Worm (Caenorhabditis elegans) whole organism, young adult: ENCODE data around the gene egrh-1.

Experiments used
- B0019.2 ChIP-seq: fragments of 200-800 bp; sonication (Bioruptor generic); conservative IDR thresholded peaks from 2 replicates; pipeline ENCODE4 v1.3.6; 2022; ENCODE audit warnings: missing genetic modification reagents, missing genetic modification characterization, missing compliant biosample characterization
- B0336.3 ChIP-seq: fragments of 200-800 bp; sonication (Bioruptor generic); IDR thresholded peaks from 2 replicates; pipeline ENCODE4 v1.3.6; 2022; ENCODE audit warnings: missing genetic modification characterization, missing compliant biosample characterization
- D2030.7 ChIP-seq: fragments of 200-800 bp; sonication (Bioruptor generic); IDR thresholded peaks from 2 replicates; pipeline ENCODE4 v1.3.6; 2022; ENCODE audit warnings: missing genetic modification reagents, missing genetic modification characterization, missing compliant biosample characterization
- F23B12.7 ChIP-seq: sonication (generic microtip); optimal IDR thresholded peaks from 2 replicates; lab custom pipeline; 2017; ENCODE audit warnings: missing genetic modification characterization, mild to moderate bottlenecking, missing compliant biosample characterization, antibody characterized with exemption, moderate library complexity; ENCODE audit not compliant: insufficient read depth
- F33H1.4 ChIP-seq: fragments of 200-800 bp; sonication (Bioruptor generic); IDR thresholded peaks from 2 replicates; pipeline ENCODE4 v1.3.6; 2022; ENCODE audit warnings: missing genetic modification reagents, missing genetic modification characterization, missing compliant biosample characterization
- F49E8.2 ChIP-seq: sonication (generic microtip); optimal IDR thresholded peaks from 3 replicates; lab custom pipeline; 2017; ENCODE audit warnings: missing genetic modification characterization, mild to moderate bottlenecking, missing compliant biosample characterization, antibody characterized with exemption, moderate library complexity; ENCODE audit not compliant: insufficient read depth
- F52B5.7 ChIP-seq: sonication (generic microtip); optimal IDR thresholded peaks from 2 replicates; lab custom pipeline; 2016; ENCODE audit warnings: mild to moderate bottlenecking, missing genetic modification characterization, missing compliant biosample characterization
- T26A5.8 ChIP-seq: sonication (generic microtip); optimal IDR thresholded peaks from 2 replicates; lab custom pipeline; 2016; ENCODE audit warnings: missing genetic modification characterization, missing compliant biosample characterization
- Y56A3A.18 ChIP-seq: fragments of 200-800 bp; sonication (Bioruptor generic); IDR thresholded peaks from 2 replicates; pipeline ENCODE4 v1.3.6; 2022; ENCODE audit warnings: missing genetic modification reagents, missing genetic modification characterization, missing compliant biosample characterization
- aptf-2 ChIP-seq: fragments of 200-800 bp; sonication (Bioruptor generic); conservative IDR thresholded peaks from 2 replicates; pipeline ENCODE4 v1.3.6; 2022; ENCODE audit warnings: missing genetic modification reagents, missing genetic modification characterization, missing compliant biosample characterization
- attf-5 ChIP-seq: fragments of 200-800 bp; sonication (Bioruptor generic); optimal IDR thresholded peaks from 2 replicates; lab custom pipeline; 2018; ENCODE audit warnings: mild to moderate bottlenecking, missing genetic modification characterization, missing compliant biosample characterization
- attf-6 ChIP-seq: fragments of 200-800 bp; sonication (Bioruptor generic); IDR thresholded peaks from 2 replicates; pipeline ENCODE4 v1.3.6; 2022; ENCODE audit warnings: missing genetic modification reagents, missing genetic modification characterization, missing compliant biosample characterization
- ccch-3 ChIP-seq: fragments of 200-800 bp; sonication (Bioruptor generic); optimal IDR thresholded peaks from 2 replicates; lab custom pipeline; 2018; ENCODE audit warnings: mild to moderate bottlenecking, missing genetic modification characterization, missing compliant biosample characterization
- ceh-79 ChIP-seq: sonication (generic microtip); optimal IDR thresholded peaks from 2 replicates; lab custom pipeline; 2017; ENCODE audit warnings: mild to moderate bottlenecking, missing genetic modification characterization, missing compliant biosample characterization
- ceh-91 ChIP-seq: fragments of 200-800 bp; sonication (Bioruptor generic); IDR thresholded peaks from 2 replicates; pipeline ENCODE4 v1.3.6; 2022; ENCODE audit warnings: missing genetic modification reagents, missing genetic modification characterization, missing compliant biosample characterization
- die-1 ChIP-seq: sonication (generic microtip); optimal IDR thresholded peaks from 2 replicates; lab custom pipeline; 2016; ENCODE audit warnings: missing genotype, mild to moderate bottlenecking, missing genetic modification characterization, missing compliant biosample characterization
- dpff-1 ChIP-seq: sonication (generic microtip); optimal IDR thresholded peaks from 2 replicates; lab custom pipeline; 2017; ENCODE audit warnings: mild to moderate bottlenecking, missing genetic modification characterization, missing compliant biosample characterization
- efl-1 ChIP-seq: fragments of 150-350 bp; optimal IDR thresholded peaks from 2 replicates; lab custom pipeline; 2014; ENCODE audit warnings: missing biosample characterization, missing genetic modification reagents, missing genetic modification characterization
- egl-44 ChIP-seq: fragments of 200-800 bp; sonication (Bioruptor generic); IDR thresholded peaks from 2 replicates; pipeline ENCODE4 v1.3.6; 2022; ENCODE audit warnings: missing genetic modification reagents, missing genetic modification characterization, missing compliant biosample characterization
- ekl-4 ChIP-seq: fragments of 200-800 bp; sonication (Bioruptor generic); IDR thresholded peaks from 2 replicates; pipeline ENCODE4 v1.3.6; 2022; ENCODE audit warnings: missing genetic modification reagents, missing genetic modification characterization, missing compliant biosample characterization
- fkh-3 ChIP-seq: sonication (generic microtip); optimal IDR thresholded peaks from 2 replicates; lab custom pipeline; 2016; ENCODE audit warnings: mild to moderate bottlenecking, missing genetic modification characterization, missing compliant biosample characterization
- hmg-1.2 ChIP-seq: fragments of 200-800 bp; sonication (Bioruptor generic); IDR thresholded peaks from 2 replicates; pipeline ENCODE4 v1.3.6; 2022; ENCODE audit warnings: missing genetic modification reagents, missing genetic modification characterization, missing compliant biosample characterization
- hmg-20 ChIP-seq: fragments of 200-800 bp; sonication (Bioruptor generic); IDR thresholded peaks from 2 replicates; pipeline ENCODE4 v1.3.6; 2022; ENCODE audit warnings: missing genetic modification reagents, missing genetic modification characterization, missing compliant biosample characterization
- lin-35 ChIP-seq, 3 experiments: fragments of 150-350 bp in 2 of 3; sonication (generic microtip) in 1 of 3; optimal IDR thresholded peaks; 2 replicates each; lab custom pipeline; 2014 to 2018; ENCODE audit warnings: missing biosample characterization in 3 of 3, missing genetic modification characterization in 3 of 3, missing genetic modification reagents in 3 of 3
- lin-40 ChIP-seq: sonication (generic microtip); optimal IDR thresholded peaks from 2 replicates; lab custom pipeline; 2016; ENCODE audit warnings: missing genetic modification characterization, mild to moderate bottlenecking, missing compliant biosample characterization, missing genotype, missing genetic modification reagents
- lir-1 ChIP-seq: fragments of 200-800 bp; sonication (Bioruptor generic); conservative IDR thresholded peaks from 2 replicates; pipeline ENCODE4 v1.3.6; 2022; ENCODE audit warnings: missing genetic modification reagents, missing genetic modification characterization, missing compliant biosample characterization
- lsy-27 ChIP-seq: sonication (generic microtip); optimal IDR thresholded peaks from 2 replicates; lab custom pipeline; 2017; ENCODE audit warnings: missing genetic modification characterization, mild to moderate bottlenecking, missing compliant biosample characterization, antibody characterized with exemption, missing genotype, borderline replicate concordance; ENCODE audit not compliant: insufficient read depth
- madf-10 ChIP-seq: sonication (generic microtip); optimal IDR thresholded peaks from 2 replicates; lab custom pipeline; 2016; ENCODE audit warnings: mild to moderate bottlenecking, missing genetic modification characterization, missing compliant biosample characterization
- madf-3 ChIP-seq: fragments of 200-800 bp; sonication (Bioruptor generic); IDR thresholded peaks from 2 replicates; pipeline ENCODE4 v1.3.6; 2022; ENCODE audit warnings: missing genetic modification reagents, missing genetic modification characterization, missing compliant biosample characterization
- nfyb-1 ChIP-seq: fragments of 200-800 bp; sonication (Bioruptor generic); IDR thresholded peaks from 2 replicates; pipeline ENCODE4 v1.3.6; 2022; ENCODE audit warnings: missing genetic modification reagents, missing genetic modification characterization, missing compliant biosample characterization
- nhr-179 ChIP-seq: sonication (generic microtip); optimal IDR thresholded peaks from 2 replicates; lab custom pipeline; 2016; ENCODE audit warnings: mild to moderate bottlenecking, missing genetic modification characterization, missing compliant biosample characterization
- nhr-27 ChIP-seq: fragments of 200-800 bp; sonication (Bioruptor generic); optimal IDR thresholded peaks from 2 replicates; lab custom pipeline; 2018; ENCODE audit warnings: mild to moderate bottlenecking, missing genetic modification characterization, moderate library complexity, missing compliant biosample characterization
- nhr-80 ChIP-seq: sonication (generic microtip); optimal IDR thresholded peaks from 2 replicates; lab custom pipeline; 2016; ENCODE audit warnings: missing genetic modification characterization, missing compliant biosample characterization
- nhr-90 ChIP-seq: sonication (generic microtip); optimal IDR thresholded peaks from 2 replicates; lab custom pipeline; 2016; ENCODE audit warnings: missing genotype, mild to moderate bottlenecking, missing genetic modification characterization, missing compliant biosample characterization
- rcor-1 ChIP-seq: fragments of 200-800 bp; sonication (Bioruptor generic); IDR thresholded peaks from 2 replicates; pipeline ENCODE4 v1.3.6; 2022; ENCODE audit warnings: missing genetic modification reagents, missing genetic modification characterization, missing compliant biosample characterization
- rec-8 ChIP-seq, 2 experiments: sonication (generic microtip); optimal IDR thresholded peaks; 2 replicates each; lab custom pipeline; 2016; ENCODE audit warnings: mild to moderate bottlenecking in 2 of 2, missing genetic modification characterization in 2 of 2, missing genetic modification reagents in 2 of 2, missing genotype in 2 of 2, missing biosample characterization in 1 of 2, missing compliant biosample characterization in 1 of 2, moderate library complexity in 1 of 2
- snpc-1.1 ChIP-seq: sonication (generic microtip); optimal IDR thresholded peaks from 2 replicates; lab custom pipeline; 2017; ENCODE audit warnings: missing genetic modification characterization, mild to moderate bottlenecking, missing compliant biosample characterization, antibody characterized with exemption, moderate library complexity, missing genotype, missing genetic modification reagents; ENCODE audit not compliant: insufficient read depth
- snpc-1.3 ChIP-seq: sonication (generic microtip); optimal IDR thresholded peaks from 2 replicates; lab custom pipeline; 2017; ENCODE audit warnings: missing genetic modification characterization, mild to moderate bottlenecking, missing compliant biosample characterization, antibody characterized with exemption, moderate library complexity, missing genotype, missing genetic modification reagents; ENCODE audit not compliant: insufficient read depth
- somi-1 ChIP-seq: fragments of 200-800 bp; sonication (Bioruptor generic); optimal IDR thresholded peaks from 2 replicates; lab custom pipeline; 2018; ENCODE audit warnings: mild to moderate bottlenecking, missing genetic modification characterization, missing compliant biosample characterization
- sptf-2 ChIP-seq: fragments of 200-800 bp; sonication (Bioruptor generic); optimal IDR thresholded peaks from 2 replicates; lab custom pipeline; 2018; ENCODE audit warnings: mild to moderate bottlenecking, missing genetic modification characterization, missing compliant biosample characterization
- unc-62 ChIP-seq: fragments of 150-350 bp; optimal IDR thresholded peaks from 2 replicates; lab custom pipeline; 2014; ENCODE audit warnings: missing biosample characterization, missing genetic modification reagents, missing genetic modification characterization
- xnd-1 ChIP-seq: sonication (generic microtip); optimal IDR thresholded peaks from 2 replicates; lab custom pipeline; 2016; ENCODE audit warnings: missing genotype, missing genetic modification reagents, missing genetic modification characterization, missing compliant biosample characterization
- zim-3 ChIP-seq: sonication (generic microtip); optimal IDR thresholded peaks from 2 replicates; lab custom pipeline; 2017; ENCODE audit warnings: mild to moderate bottlenecking, missing genetic modification characterization, moderate library complexity, missing compliant biosample characterization
- ztf-18 ChIP-seq: sonication (generic microtip); optimal IDR thresholded peaks from 2 replicates; lab custom pipeline; 2016; ENCODE audit warnings: missing genotype, mild to moderate bottlenecking, missing genetic modification characterization, missing compliant biosample characterization
- ztf-22 ChIP-seq: fragments of 200-800 bp; sonication (Bioruptor generic); optimal IDR thresholded peaks from 2 replicates; lab custom pipeline; 2018; ENCODE audit warnings: mild to moderate bottlenecking, missing genetic modification characterization, moderate library complexity, missing compliant biosample characterization
- ztf-28 ChIP-seq: fragments of 200-800 bp; sonication (Bioruptor generic); IDR thresholded peaks from 2 replicates; pipeline ENCODE4 v1.3.6; 2022; ENCODE audit warnings: missing genetic modification reagents, missing genetic modification characterization, missing compliant biosample characterization
- ztf-3 ChIP-seq: fragments of 200-800 bp; sonication (Bioruptor generic); optimal IDR thresholded peaks from 2 replicates; lab custom pipeline; 2018; ENCODE audit warnings: mild to moderate bottlenecking, missing genetic modification characterization, missing compliant biosample characterization
- ztf-6 ChIP-seq: fragments of 200-800 bp; sonication (Bioruptor generic); IDR thresholded peaks from 2 replicates; pipeline ENCODE4 v1.3.6; 2022; ENCODE audit warnings: missing genetic modification reagents, missing genetic modification characterization, missing compliant biosample characterization

egrh-1 gene

DNA sequence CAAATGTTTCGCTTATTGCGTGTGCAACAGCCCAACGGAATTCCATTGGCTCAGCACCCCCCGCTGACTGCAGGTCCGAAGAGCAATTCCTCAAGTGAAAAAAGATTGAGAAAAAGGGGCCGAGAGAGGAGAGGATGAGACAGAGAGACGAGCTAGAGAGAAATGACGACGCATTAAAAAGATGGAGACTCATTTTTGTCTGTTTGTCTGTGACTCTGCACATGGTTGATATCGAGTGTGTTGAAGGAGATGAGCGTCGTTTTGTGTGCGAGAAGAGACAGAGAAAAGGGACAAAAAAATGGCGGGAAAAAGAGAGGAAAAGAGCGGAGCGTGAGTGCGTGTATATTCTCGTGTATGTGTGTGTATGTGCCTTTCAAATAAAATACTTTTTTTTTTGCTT, 4.7 kb upstream of the egrh-1 start:
- TF ChIP-seq die-1 (tag; lab: Kevin White, UChicago) (peak; percentile 17), dpff-1 (tag; lab: Kevin White, UChicago) (no peak), madf-10 (peak; percentile 78), ekl-4 (GFP tag; lab: Robert Waterston, UW) (no peak), aptf-2 (GFP tag; lab: Robert Waterston, UW) (no peak), snpc-1.3 (tag; lab: Kevin White, UChicago) (no peak), nhr-27 (tag; lab: Kevin White, UChicago) (no peak), B0019.2 (GFP tag; lab: Robert Waterston, UW) (no peak), zim-3 (tag; lab: Kevin White, UChicago) (no peak), madf-3 (no peak), lir-1 (0 out of 2 replicates have a peak, but pooled peaks have one; percentile 11), lin-35 (GFP tag; optimal IDR thresholded peaks at IDR 0.05; lab: Kevin White, UChicago) (peak in 1 of 3 experiments; percentile 85), ccch-3 (GFP tag; lab: Kevin White, UChicago) (no peak), B0336.3 (GFP tag; lab: Robert Waterston, UW) (peak; percentile 72), nhr-179 (tag; lab: Kevin White, UChicago) (no peak), ceh-91 (GFP tag; lab: Robert Waterston, UW) (no peak), somi-1 (GFP tag; lab: Kevin White, UChicago) (peak; percentile 81), F52B5.7 (tag; lab: Kevin White, UChicago) (no peak), Y56A3A.18 (GFP tag; lab: Robert Waterston, UW) (no peak), ztf-3 (no peak), hmg-1.2 (GFP tag; lab: Robert Waterston, UW) (peak; percentile 82), ceh-79 (tag; lab: Kevin White, UChicago) (no peak), D2030.7 (GFP tag; lab: Robert Waterston, UW) (no peak), attf-6 (no peak), T26A5.8 (no peak), ztf-18 (tag; lab: Kevin White, UChicago) (peak; percentile 41), F23B12.7 (tag; lab: Kevin White, UChicago) (peak; percentile 33), ztf-28 (GFP tag; lab: Robert Waterston, UW) (no peak), rcor-1 (GFP tag; lab: Robert Waterston, UW) (0 out of 2 replicates have a peak, but pooled peaks have one; percentile 36), egl-44 (GFP tag; lab: Robert Waterston, UW) (no peak), F33H1.4 (GFP tag; lab: Robert Waterston, UW) (no peak), ztf-22 (GFP tag; lab: Kevin White, UChicago) (no peak), nfyb-1 (peak; percentile 69; the same call in 1 of the 2 replicates), attf-5 (GFP tag; lab: Kevin White, UChicago) (peak; percentile 80), xnd-1 (tag; lab: Kevin White, UChicago) (no peak), unc-62 (GFP tag; lab: Kevin White, UChicago) (no peak), hmg-20 (no peak), efl-1 (GFP tag; lab: Kevin White, UChicago) (peak; percentile 15), lin-40 (tag; lab: Kevin White, UChicago) (peak; percentile 89), sptf-2 (no peak), ztf-6 (GFP tag; lab: Robert Waterston, UW) (peak; percentile 28; the same call in 1 of the 2 replicates), nhr-80 (tag; lab: Kevin White, UChicago) (peak; percentile 74), rec-8 (tag; optimal IDR thresholded peaks at IDR 0.05; lab: Kevin White, UChicago) (no peak), lsy-27 (no peak), nhr-90 (tag; lab: Kevin White, UChicago) (no peak), F49E8.2 (tag; lab: Kevin White, UChicago) (no peak), snpc-1.1 (tag; lab: Kevin White, UChicago) (no peak), fkh-3 (tag; lab: Kevin White, UChicago) (no peak)
